Fruit fly (Drosophila melanogaster): ENCODE measurements around the gene CG42821.

CG42821 gene

DNA sequence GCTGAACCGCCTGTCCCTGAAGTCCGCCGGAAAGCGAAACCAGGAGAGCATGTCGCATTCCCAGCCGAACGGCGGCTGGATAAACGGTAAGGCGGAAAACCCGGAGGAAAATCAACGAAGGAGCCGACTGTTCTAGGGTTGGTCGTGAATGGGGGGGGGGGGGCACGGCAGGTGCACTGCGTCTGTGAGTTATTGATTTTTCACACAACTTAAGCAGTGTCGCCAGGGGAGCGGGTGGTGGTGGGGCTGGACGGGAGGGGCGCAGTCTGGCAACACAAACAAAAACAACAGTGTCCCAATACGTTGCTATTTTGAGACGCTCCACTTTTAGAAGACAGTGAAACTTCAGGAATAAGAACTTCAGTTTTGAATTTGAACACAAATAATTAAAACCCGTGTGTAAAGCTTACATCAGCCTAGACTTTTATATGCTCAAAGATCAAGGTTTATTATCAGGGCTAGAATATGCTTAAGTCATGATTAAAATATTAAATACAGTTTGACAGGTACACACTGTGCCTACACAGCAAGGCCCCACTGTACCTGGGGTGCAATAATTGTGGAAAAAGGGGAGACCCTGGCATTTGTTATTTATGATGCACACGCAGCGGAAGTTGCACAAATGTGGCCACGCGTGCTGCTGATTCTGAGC lies 26.6 kb upstream of the CG42821 start (continued):
- TF ChIP-seq Lhr (GFP tag; optimal IDR thresholded peaks at IDR 0.05) (peak; percentile 12), Sry-δ (GFP tag; optimal IDR thresholded peaks at IDR 0.05) (peak; percentile 31), CG17612 (GFP tag; IDR thresholded peaks at IDR 0.05) (0 out of 2 replicates have a peak, but pooled peaks have one; percentile 8), HLH54F (GFP tag; optimal IDR thresholded peaks at IDR 0.05) (peak; percentile 21), CG7357 (GFP tag; IDR thresholded peaks at IDR 0.05) (peak; percentile 57; the same call in 1 of the 3 replicates), odd (GFP tag; optimal IDR thresholded peaks at IDR 0.05) (no peak), pan (optimal IDR thresholded peaks at IDR 0.05) (no peak), pan (GFP tag; optimal IDR thresholded peaks at IDR 0.05 in 1 of 2, IDR thresholded peaks at IDR 0.05 in 1 of 2) (peak in 1 of 2 experiments; percentile 76), gt (GFP tag; IDR thresholded peaks at IDR 0.05) (peak; percentile 70), cato (GFP tag; optimal IDR thresholded peaks at IDR 0.05; ENCODE audit: borderline replicate concordance) (no peak), CG3995 (GFP tag; optimal IDR thresholded peaks at IDR 0.05) (no peak), CG18764 (GFP tag; optimal IDR thresholded peaks at IDR 0.05) (peak; percentile 39), MBD-R2 (GFP tag; IDR thresholded peaks at IDR 0.05) (no peak; the same call in 1 of the 2 replicates), grau (tag; optimal IDR thresholded peaks at IDR 0.05) (peak; percentile 95), CG17385 (GFP tag; optimal IDR thresholded peaks at IDR 0.05) (peak; percentile 64), Fer1 (GFP tag; optimal IDR thresholded peaks at IDR 0.05) (peak; percentile 72), gcm (GFP tag; optimal IDR thresholded peaks at IDR 0.05) (peak; percentile 48), crol (GFP tag; IDR thresholded peaks at IDR 0.05) (peak; percentile 97), CHES-1-like (GFP tag; optimal IDR thresholded peaks at IDR 0.05) (no peak), prd (optimal IDR thresholded peaks at IDR 0.05) (no peak), prd (GFP tag; IDR thresholded peaks at IDR 0.05) (peak; percentile 88), pzg (GFP tag; optimal IDR thresholded peaks at IDR 0.05) (no peak), CG16813 (GFP tag; IDR thresholded peaks at IDR 0.05; ENCODE audit: partially characterized antibody) (no peak), Ets65A (GFP tag) (peak; percentile 96), CG7556 (GFP tag; optimal IDR thresholded peaks at IDR 0.05) (peak; percentile 58), Usf (GFP tag; optimal IDR thresholded peaks at IDR 0.05) (peak; percentile 18), CG2875 (GFP tag; optimal IDR thresholded peaks at IDR 0.05) (peak; percentile 71), Atf-2 (GFP tag; optimal IDR thresholded peaks at IDR 0.05) (no peak), ERR (GFP tag; optimal IDR thresholded peaks at IDR 0.05) (no peak), run (tag; optimal IDR thresholded peaks at IDR 0.05) (peak; percentile 55), CG3065 (GFP tag; optimal IDR thresholded peaks at IDR 0.05) (no peak), Hr39 (optimal IDR thresholded peaks at IDR 0.05) (no peak), vvl (GFP tag; IDR thresholded peaks at IDR 0.05) (peak; percentile 87), CG14710 (tag; optimal IDR thresholded peaks at IDR 0.05) (peak; percentile 72), CG7271 (tag; optimal IDR thresholded peaks at IDR 0.05) (no peak), tll (GFP tag; optimal IDR thresholded peaks at IDR 0.05) (no peak), ranshi (GFP tag; IDR thresholded peaks at IDR 0.05) (peak; percentile 77), CG9437 (GFP tag; optimal IDR thresholded peaks at IDR 0.05) (peak; percentile 40), esg (GFP tag; conservative IDR thresholded peaks at IDR 0.05) (peak; percentile 80), psq (GFP tag; optimal IDR thresholded peaks at IDR 0.05) (no peak), CrebB (tag; optimal IDR thresholded peaks at IDR 0.05) (no peak), Poxn (GFP tag; IDR thresholded peaks at IDR 0.05) (no peak), Gug (GFP tag; IDR thresholded peaks at IDR 0.05) (peak; percentile 66; the same call in 3 of the 4 replicates), Hand (GFP tag; optimal IDR thresholded peaks at IDR 0.05) (no peak), sd (tag; optimal IDR thresholded peaks at IDR 0.05) (no peak), CG15479 (GFP tag; optimal IDR thresholded peaks at IDR 0.05) (no peak), Oaz (GFP tag; IDR thresholded peaks at IDR 0.05) (peak; percentile 17; the same call in 1 of the 2 replicates), Ada2b (GFP tag; IDR thresholded peaks at IDR 0.05) (peak; percentile 63), sens (GFP tag) (peak; percentile 94), sim (GFP tag; IDR thresholded peaks at IDR 0.05) (peak; percentile 62), CG14050 (GFP tag; IDR thresholded peaks at IDR 0.05) (peak; percentile 68)

All from whole organism, embryonic.